Fruit fly (Drosophila melanogaster): Measurements from ENCODE around the gene CG6607.

DNA sequence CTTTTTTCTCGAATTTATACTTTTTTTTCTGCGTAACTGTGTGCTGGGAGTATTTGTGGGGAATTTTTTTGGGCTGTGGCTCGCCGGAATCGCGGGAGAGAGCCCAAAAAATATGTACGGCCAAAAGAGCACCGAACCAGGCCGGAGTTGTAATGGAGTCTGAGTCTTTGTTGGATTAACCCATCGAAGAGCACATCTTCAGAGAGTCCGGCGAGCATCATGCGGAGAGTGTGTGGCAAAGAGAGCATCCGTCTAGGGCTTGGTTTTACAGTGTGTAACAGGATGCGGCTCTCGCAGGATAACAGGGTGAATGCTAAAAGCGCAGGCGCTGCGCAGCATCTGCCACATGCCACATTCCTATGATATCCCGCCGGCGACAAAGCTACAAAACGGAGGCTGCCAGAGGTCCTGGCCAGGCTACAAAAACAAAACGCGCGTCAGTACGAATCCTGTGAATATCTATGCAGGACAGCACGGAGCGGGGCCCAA is 42.8 kb upstream of the CG6607 start, which contains the start of gene nAChRalpha2:
- no peak for TF ChIP-seq toe (GFP tag; optimal IDR thresholded peaks at IDR 0.05)
- no peak for TF ChIP-seq Mnt (GFP tag; optimal IDR thresholded peaks at IDR 0.05)
- TF ChIP-seq CG33017 (tag; optimal IDR thresholded peaks at IDR 0.05), result no peak
- TF ChIP-seq CG11617 (GFP tag; optimal IDR thresholded peaks at IDR 0.05), result no peak
- no peak for TF ChIP-seq CG7045 (GFP tag; optimal IDR thresholded peaks at IDR 0.05)
- no peak for TF ChIP-seq ovo (GFP tag; optimal IDR thresholded peaks at IDR 0.05)
- TF ChIP-seq Hr96 (GFP tag; optimal IDR thresholded peaks at IDR 0.05), result no peak
- TF ChIP-seq CG5204 (GFP tag; optimal IDR thresholded peaks at IDR 0.05), result no peak
- no peak for TF ChIP-seq CG7101 (tag; optimal IDR thresholded peaks at IDR 0.05)
- no peak for TF ChIP-seq tj (GFP tag; optimal IDR thresholded peaks at IDR 0.05)
